Fruit fly (Drosophila melanogaster) S2 (cell line): Measurements from ENCODE around the gene JMJD5.

ENCODE experiments used
- CG8478 ChIP-seq: fragments of >200 bp; optimal IDR thresholded peaks from 2 replicates; lab custom pipeline; 2018
- CTCF ChIP-seq, 2 experiments: fragments of >200 bp; optimal IDR thresholded peaks; 2 replicates each; lab custom pipeline; 2018

dm6 chr3L:832897-833857, 8.0 kb downstream of the JMJD5 start, which contains the start of gene Sf3b3:
- TF ChIP-seq CTCF (optimal IDR thresholded peaks at IDR 0.05; lab: Kevin White, UChicago) (no peak), CG8478 (lab: Kevin White, UChicago) (no peak)
